Fruit fly (Drosophila melanogaster): ENCODE data around the gene fzo.

DNA sequence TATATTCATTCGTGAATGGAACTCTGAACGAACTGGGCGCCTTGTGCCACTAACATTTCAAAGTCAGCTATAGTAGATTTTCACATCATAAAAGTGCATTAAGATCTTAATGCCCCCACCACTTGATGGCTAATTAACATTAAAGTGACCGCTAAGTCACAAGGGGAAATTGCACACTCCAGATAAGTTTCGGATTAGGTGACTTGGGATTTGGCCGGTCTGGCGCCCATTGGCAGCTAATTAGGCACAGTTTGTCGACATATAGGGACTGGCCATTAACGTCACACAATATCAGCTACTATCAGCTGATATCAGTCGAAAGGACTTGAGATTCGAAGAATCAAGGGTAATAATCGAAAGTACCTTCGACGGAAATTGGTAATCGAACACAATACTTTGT, 39.2 kb downstream of the fzo start:
- TF ChIP-seq kay (GFP tag; ENCODE audit: borderline replicate concordance), result no peak
- TF ChIP-seq tj (GFP tag; optimal IDR thresholded peaks at IDR 0.05), result no peak
- TF ChIP-seq bab1 (GFP tag; optimal IDR thresholded peaks at IDR 0.05), result no peak
- TF ChIP-seq Mnt (GFP tag; optimal IDR thresholded peaks at IDR 0.05), result no peak
- no peak for TF ChIP-seq CG11617 (GFP tag; optimal IDR thresholded peaks at IDR 0.05)
- TF ChIP-seq CG1620 (GFP tag; optimal IDR thresholded peaks at IDR 0.05), result no peak
- TF ChIP-seq toe (GFP tag; optimal IDR thresholded peaks at IDR 0.05), result no peak
- no peak for TF ChIP-seq Crg-1 (GFP tag; optimal IDR thresholded peaks at IDR 0.05)

Measured in whole organism, adult.